Worm (Caenorhabditis elegans) whole organism, mixed stage, embryonic: ENCODE data around the gene C45B2.2.

ENCODE experiments used
- hlh-1 ChIP-seq: fragments of 150-350 bp; optimal IDR thresholded peaks from 2 replicates; lab custom pipeline; 2014; ENCODE audit warnings: missing biosample characterization, missing genetic modification reagents, missing genetic modification characterization
- snpc-4 ChIP-seq: fragments of 150-350 bp; optimal IDR thresholded peaks from 2 replicates; lab custom pipeline; 2014; ENCODE audit warnings: missing biosample characterization, missing genetic modification characterization

ce11 chrX:6109288-6109770 lies 24.8 kb downstream of the C45B2.2 start, which contains the start of gene kynu-1:
- TF ChIP-seq snpc-4 (tag; lab: Kevin White, UChicago), result no peak
- no peak for TF ChIP-seq hlh-1 (tag; lab: Kevin White, UChicago)
